Worm (Caenorhabditis elegans) whole organism, L1 larva: Measurements from ENCODE around the gene C07B5.4.

Source experiments
- C04F5.9 ChIP-seq: sonication (generic microtip); optimal IDR thresholded peaks from 2 replicates; lab custom pipeline; 2016; ENCODE audit warnings: missing genetic modification characterization, missing compliant biosample characterization
- C16A3.4 ChIP-seq: fragments of 150-350 bp; optimal IDR thresholded peaks from 2 replicates; lab custom pipeline; 2014; ENCODE audit warnings: missing biosample characterization, missing genetic modification characterization
- Y116A8C.19 ChIP-seq: sonication (generic microtip); optimal IDR thresholded peaks from 2 replicates; lab custom pipeline; 2016; ENCODE audit warnings: missing compliant biosample characterization, missing genetic modification characterization, borderline replicate concordance
- aha-1 ChIP-seq: fragments of 150-350 bp; optimal IDR thresholded peaks from 2 replicates; lab custom pipeline; 2014; ENCODE audit warnings: missing biosample characterization, missing genetic modification characterization
- ama-1 ChIP-seq: fragments of 150-350 bp; optimal IDR thresholded peaks from 2 replicates; lab custom pipeline; 2014
- blmp-1 ChIP-seq: fragments of 150-350 bp; optimal IDR thresholded peaks from 2 replicates; lab custom pipeline; 2014; ENCODE audit warnings: missing biosample characterization, missing genetic modification characterization
- ces-1 ChIP-seq: fragments of 150-350 bp; optimal IDR thresholded peaks from 2 replicates; lab custom pipeline; 2014; ENCODE audit warnings: missing biosample characterization, missing genetic modification reagents, missing genetic modification characterization
- efl-1 ChIP-seq, 4 experiments: fragments of 150-350 bp; optimal IDR thresholded peaks in 3 of 4; peaks in 1 of 4; 1 replicate in 1 of 4; 2 replicates in 3 of 4; lab custom pipeline; 2014; ENCODE audit warnings: missing biosample characterization in 2 of 4, missing genetic modification characterization in 2 of 4, missing genetic modification reagents in 2 of 4
- elt-3 ChIP-seq, 6 experiments: fragments of 150-350 bp in 1 of 6; sonication (generic microtip); optimal IDR thresholded peaks; 2 replicates each; lab custom pipeline; 2017 to 2018; ENCODE audit warnings: missing biosample characterization in 6 of 6, missing genetic modification characterization in 6 of 6, inconsistent platforms in 1 of 6
- fkh-4 ChIP-seq: sonication (generic microtip); optimal IDR thresholded peaks from 2 replicates; lab custom pipeline; 2016; ENCODE audit warnings: missing compliant biosample characterization, missing genetic modification characterization, borderline replicate concordance
- fos-1 ChIP-seq: fragments of 150-350 bp; optimal IDR thresholded peaks from 2 replicates; lab custom pipeline; 2014; ENCODE audit warnings: missing biosample characterization, missing genetic modification characterization
- grh-1 ChIP-seq: fragments of 200-800 bp; sonication (Bioruptor generic); IDR thresholded peaks from 2 replicates; pipeline ENCODE4 v1.3.6; 2022; ENCODE audit warnings: missing genetic modification reagents, missing genetic modification characterization, missing compliant biosample characterization
- hlh-4 ChIP-seq: sonication (generic microtip); optimal IDR thresholded peaks from 2 replicates; lab custom pipeline; 2016; ENCODE audit warnings: mild to moderate bottlenecking, missing genetic modification characterization, missing compliant biosample characterization
- irx-1 ChIP-seq: sonication (generic microtip); optimal IDR thresholded peaks from 2 replicates; lab custom pipeline; 2016; ENCODE audit warnings: missing genetic modification characterization, missing compliant biosample characterization
- lin-13 ChIP-seq: fragments of 150-350 bp; optimal IDR thresholded peaks from 2 replicates; lab custom pipeline; 2014; ENCODE audit warnings: missing biosample characterization, missing genetic modification reagents, missing genetic modification characterization
- lin-14 ChIP-seq: fragments of 200-800 bp; sonication (Bioruptor generic); optimal IDR thresholded peaks from 2 replicates; lab custom pipeline; 2018; ENCODE audit warnings: mild to moderate bottlenecking, missing genetic modification characterization, moderate library complexity, missing compliant biosample characterization
- lin-39 ChIP-seq: fragments of 150-350 bp; optimal IDR thresholded peaks from 2 replicates; lab custom pipeline; 2014; ENCODE audit warnings: missing biosample characterization, missing genetic modification reagents, missing genetic modification characterization
- lir-3 ChIP-seq: sonication (generic microtip); optimal IDR thresholded peaks from 2 replicates; lab custom pipeline; 2016; ENCODE audit warnings: mild to moderate bottlenecking, missing genetic modification characterization, moderate library complexity, missing compliant biosample characterization; ENCODE audit not compliant: poor library complexity
- mdl-1 ChIP-seq, 2 experiments: fragments of 150-350 bp; optimal IDR thresholded peaks; 2 replicates each; lab custom pipeline; 2014 to 2017; ENCODE audit warnings: missing biosample characterization in 2 of 2, missing genetic modification characterization in 2 of 2, inconsistent platforms in 1 of 2
- mef-2 ChIP-seq: fragments of 150-350 bp; optimal IDR thresholded peaks from 2 replicates; lab custom pipeline; 2014; ENCODE audit warnings: missing biosample characterization, missing genetic modification characterization
- nhr-20 ChIP-seq: sonication (generic microtip); optimal IDR thresholded peaks from 2 replicates; lab custom pipeline; 2016; ENCODE audit warnings: mild to moderate bottlenecking, missing genetic modification characterization, missing compliant biosample characterization
- nhr-71 ChIP-seq: sonication (generic microtip); optimal IDR thresholded peaks from 2 replicates; lab custom pipeline; 2016; ENCODE audit warnings: mild to moderate bottlenecking, missing genetic modification characterization, moderate library complexity, missing compliant biosample characterization
- nhr-76 ChIP-seq: sonication (generic microtip); optimal IDR thresholded peaks from 2 replicates; lab custom pipeline; 2017; ENCODE audit warnings: missing biosample characterization, missing genetic modification characterization
- nhr-77 ChIP-seq: fragments of 150-350 bp; optimal IDR thresholded peaks from 2 replicates; lab custom pipeline; 2014; ENCODE audit warnings: missing biosample characterization, missing genetic modification characterization
- nhr-85 ChIP-seq: sonication (generic microtip); peaks from one replicate; lab custom pipeline; 2016; ENCODE audit warnings: missing genetic modification characterization, inconsistent platforms, missing compliant biosample characterization
- skn-1 ChIP-seq: fragments of 150-350 bp; optimal IDR thresholded peaks from 2 replicates; lab custom pipeline; 2014; ENCODE audit warnings: missing biosample characterization, missing genetic modification characterization
- snu-23 ChIP-seq: sonication (generic microtip); optimal IDR thresholded peaks from 2 replicates; lab custom pipeline; 2016; ENCODE audit warnings: missing genetic modification characterization, missing compliant biosample characterization
- tlp-1 ChIP-seq: fragments of 150-350 bp; optimal IDR thresholded peaks from 2 replicates; lab custom pipeline; 2014; ENCODE audit warnings: missing biosample characterization, missing genetic modification characterization
- unc-130 ChIP-seq: fragments of 150-350 bp; optimal IDR thresholded peaks from 2 replicates; lab custom pipeline; 2017; ENCODE audit warnings: missing biosample characterization, missing genetic modification characterization, inconsistent platforms
- unc-98 ChIP-seq: fragments of 200-800 bp; sonication (Bioruptor generic); IDR thresholded peaks from 2 replicates; pipeline ENCODE4 v1.3.6; 2022; ENCODE audit warnings: missing genetic modification characterization, missing compliant biosample characterization
- zip-4 ChIP-seq: fragments of 200-800 bp; sonication (Bioruptor generic); optimal IDR thresholded peaks from 2 replicates; lab custom pipeline; 2018; ENCODE audit warnings: mild to moderate bottlenecking, missing genetic modification characterization, moderate library complexity, missing compliant biosample characterization
- ztf-11 ChIP-seq, 2 experiments: sonication (generic microtip); optimal IDR thresholded peaks; 2 replicates each; lab custom pipeline; 2016 to 2017; ENCODE audit warnings: missing genetic modification characterization in 2 of 2, missing biosample characterization in 1 of 2, missing compliant biosample characterization in 1 of 2

Gene C07B5.4

ce11 chrX:9529360-9529759 is at the start of gene C07B5.4:
TSS of gene C07B5.4 (plus strand) at chrX:9529660.
- TF ChIP-seq irx-1 (tag; lab: Kevin White, UChicago) (no peak), nhr-85 (tag; lab: Kevin White, UChicago) (peak; percentile 38)

- TF ChIP-seq ztf-11 (tag; optimal IDR thresholded peaks at IDR 0.05; lab: Kevin White, UChicago): no peak
- no peak for TF ChIP-seq unc-130 (tag; lab: Kevin White, UChicago)
- no peak for TF ChIP-seq efl-1 (optimal IDR thresholded peaks at IDR 0.05; lab: Kevin White, UChicago)
- peak in 1 of 2 experiments; percentile 14 for TF ChIP-seq efl-1 (GFP tag; optimal IDR thresholded peaks at IDR 0.05 in 1 of 2; lab: Kevin White, UChicago)
- TF ChIP-seq fkh-4 (tag; lab: Kevin White, UChicago): no peak
- TF ChIP-seq mef-2 (tag; lab: Kevin White, UChicago): no peak
- no peak for TF ChIP-seq Y116A8C.19
- TF ChIP-seq hlh-4 (tag; lab: Kevin White, UChicago): no peak
- TF ChIP-seq nhr-76 (tag; lab: Kevin White, UChicago): no peak
Measured at ce11 chrX:9483754-9484153, 45.7 kb upstream of the C07B5.4 start.

ce11 chrX:9486160-9486559 is 43.3 kb upstream of the C07B5.4 start:
- TF ChIP-seq C04F5.9 (tag; lab: Kevin White, UChicago) (no peak), efl-1 (optimal IDR thresholded peaks at IDR 0.05; lab: Kevin White, UChicago) (no peak), efl-1 (GFP tag; optimal IDR thresholded peaks at IDR 0.05 in 1 of 2; lab: Kevin White, UChicago) (peak in 1 of 2 experiments; percentile 55), C16A3.4 (no peak), fos-1 (tag; lab: Kevin White, UChicago) (no peak), ces-1 (GFP tag; lab: Kevin White, UChicago) (no peak), snu-23 (GFP tag; lab: Kevin White, UChicago) (no peak)

- TF ChIP-seq mef-2 (tag; lab: Kevin White, UChicago) (no peak), aha-1 (tag; lab: Kevin White, UChicago) (no peak), blmp-1 (peak; percentile 58), ama-1 (no peak), lin-13 (GFP tag; lab: Kevin White, UChicago) (no peak), lin-14 (peak; percentile 53), nhr-77 (no peak), nhr-85 (tag; lab: Kevin White, UChicago) (peak; percentile 74), elt-3 (tag; optimal IDR thresholded peaks at IDR 0.05; lab: Kevin White, UChicago) (peak in 2 of 6 experiments; percentile 12 to 60), mdl-1 (tag; optimal IDR thresholded peaks at IDR 0.05; lab: Kevin White, UChicago) (peak in 1 of 2 experiments; percentile 33), snu-23 (GFP tag; lab: Kevin White, UChicago) (peak; percentile 33), nhr-20 (peak; percentile 37), lin-39 (no peak), skn-1 (tag; lab: Kevin White, UChicago) (no peak)
Measured at ce11 chrX:9489578-9489977, 39.9 kb upstream of the C07B5.4 start.

ce11 chrX:9491439-9491838 is 38.0 kb upstream of the C07B5.4 start:
- TF ChIP-seq nhr-71 (peak; percentile 23), lin-14 (peak; percentile 48), nhr-85 (tag; lab: Kevin White, UChicago) (peak; percentile 79), unc-98 (GFP tag; lab: Robert Waterston, UW) (no peak), lir-3 (tag; lab: Kevin White, UChicago) (no peak), tlp-1 (no peak), grh-1 (GFP tag; lab: Robert Waterston, UW) (peak; percentile 50; the same call in 1 of the 2 replicates), snu-23 (GFP tag; lab: Kevin White, UChicago) (peak; percentile 25), elt-3 (tag; optimal IDR thresholded peaks at IDR 0.05; lab: Kevin White, UChicago) (peak in 4 of 6 experiments; percentile 13 to 57 (median 44)), blmp-1 (peak; percentile 43)

- TF ChIP-seq zip-4 (GFP tag; lab: Kevin White, UChicago): no peak
- TF ChIP-seq nhr-71: no peak
- no peak for TF ChIP-seq fkh-4 (tag; lab: Kevin White, UChicago)
- no peak for TF ChIP-seq mef-2 (tag; lab: Kevin White, UChicago)
- peak; percentile 29 for TF ChIP-seq blmp-1
- TF ChIP-seq, all 84 proteins: peak for 1
Measured at ce11 chrX:9494661-9495060, 34.8 kb upstream of the C07B5.4 start.
